Fruit fly (Drosophila melanogaster) whole organism, embryonic: ENCODE data around the gene Pis.

ENCODE experiments used
- Aef1 ChIP-seq: fragments of 200-800 bp; sonication (Bioruptor generic); IDR thresholded peaks from 3 replicates; pipeline ENCODE4 v1.3.6; 2022; ENCODE audit warnings: missing biosample characterization, missing genetic modification characterization
- CG1024 ChIP-seq: fragments of 200-800 bp; sonication (Bioruptor generic); IDR thresholded peaks from 2 replicates; pipeline ENCODE4 v1.3.6; 2022; ENCODE audit warnings: missing biosample characterization, missing genetic modification characterization
- CG14710 ChIP-seq: fragments of 200-800 bp; sonication (Bioruptor generic); optimal IDR thresholded peaks from 3 replicates; lab custom pipeline; 2019; ENCODE audit warnings: missing biosample characterization, mild to moderate bottlenecking, missing genetic modification characterization, moderate library complexity
- CG14965 ChIP-seq: fragments of 200-800 bp; sonication (Bioruptor generic); optimal IDR thresholded peaks from 2 replicates; lab custom pipeline; 2016; ENCODE audit warnings: missing biosample characterization, missing genetic modification characterization, borderline replicate concordance
- CG1602 ChIP-seq: fragments of 200-800 bp; sonication (Bioruptor generic); optimal IDR thresholded peaks from 3 replicates; lab custom pipeline; 2016; ENCODE audit warnings: missing biosample characterization, missing genetic modification characterization
- CG17328 ChIP-seq: fragments of 200-800 bp; sonication (Bioruptor generic); IDR thresholded peaks from 2 replicates; pipeline ENCODE4 v1.3.6; 2022; ENCODE audit warnings: missing biosample characterization, missing genetic modification characterization
- CG2202 ChIP-seq: fragments of 200-800 bp; sonication (Bioruptor generic); optimal IDR thresholded peaks from 2 replicates; lab custom pipeline; 2018; ENCODE audit warnings: missing biosample characterization, mild to moderate bottlenecking, missing genetic modification characterization
- CG3065 ChIP-seq: fragments of 200-800 bp; sonication (Bioruptor generic); optimal IDR thresholded peaks from 2 replicates; lab custom pipeline; 2016; ENCODE audit warnings: missing biosample characterization, missing genetic modification characterization
- CG32767 ChIP-seq: fragments of 200-800 bp; sonication (Bioruptor generic); IDR thresholded peaks from 2 replicates; pipeline ENCODE4 v1.3.6; 2022; ENCODE audit warnings: missing biosample characterization, missing genetic modification characterization
- CG3838 ChIP-seq: fragments of 200-800 bp; sonication (Bioruptor generic); optimal IDR thresholded peaks from 3 replicates; lab custom pipeline; 2016; ENCODE audit warnings: missing biosample characterization, missing genetic modification characterization
- CG43689 ChIP-seq: fragments of 200-800 bp; sonication (Bioruptor generic); IDR thresholded peaks from 2 replicates; pipeline ENCODE4 v1.3.6; 2022; ENCODE audit warnings: missing biosample characterization, missing genetic modification characterization
- CG6175 ChIP-seq: fragments of 200-800 bp; sonication (Bioruptor generic); IDR thresholded peaks from 3 replicates; pipeline ENCODE4 v1.3.6; 2022; ENCODE audit warnings: missing biosample characterization, missing genetic modification characterization
- CG7786 ChIP-seq: fragments of 200-800 bp; sonication (Bioruptor generic); optimal IDR thresholded peaks from 2 replicates; lab custom pipeline; 2016; ENCODE audit warnings: missing biosample characterization, missing genetic modification characterization
- CG7928 ChIP-seq: fragments of 200-800 bp; sonication (Bioruptor generic); optimal IDR thresholded peaks from 2 replicates; lab custom pipeline; 2017; ENCODE audit warnings: missing biosample characterization, mild to moderate bottlenecking, missing genetic modification characterization
- CG8281 ChIP-seq: fragments of 200-800 bp; sonication (Bioruptor generic); optimal IDR thresholded peaks from 2 replicates; lab custom pipeline; 2018; ENCODE audit warnings: missing biosample characterization, mild to moderate bottlenecking, missing genetic modification characterization, moderate library complexity
- D19B ChIP-seq: fragments of 200-800 bp; sonication (Bioruptor generic); optimal IDR thresholded peaks from 2 replicates; lab custom pipeline; 2017; ENCODE audit warnings: missing biosample characterization, mild to moderate bottlenecking, missing genetic modification characterization
- Dp ChIP-seq: fragments of 200-800 bp; sonication (Bioruptor generic); optimal IDR thresholded peaks from 2 replicates; lab custom pipeline; 2018; ENCODE audit warnings: missing biosample characterization, mild to moderate bottlenecking, missing genetic modification characterization, moderate library complexity
- Eip74EF ChIP-seq, 2 experiments: fragments of 200-800 bp in 1 of 2; fragments of >200 bp in 1 of 2; sonication (Bioruptor generic) in 1 of 2; optimal IDR thresholded peaks; 2 replicates each; lab custom pipeline; 2017 to 2019; ENCODE audit warnings: missing biosample characterization in 2 of 2, missing genetic modification characterization in 2 of 2, mild to moderate bottlenecking in 1 of 2, moderate library complexity in 1 of 2
- MESR4 ChIP-seq: fragments of 200-800 bp; sonication (Bioruptor generic); optimal IDR thresholded peaks from 2 replicates; lab custom pipeline; 2018; ENCODE audit warnings: missing biosample characterization, mild to moderate bottlenecking, missing genetic modification characterization, moderate library complexity
- Mad ChIP-seq: fragments of 200-800 bp; sonication (Bioruptor generic); optimal IDR thresholded peaks from 2 replicates; lab custom pipeline; 2016; ENCODE audit warnings: missing biosample characterization, missing genetic modification characterization
- Mrtf ChIP-seq: fragments of 200-800 bp; sonication (Bioruptor generic); IDR thresholded peaks from 3 replicates; pipeline ENCODE4 v1.3.6; 2022; ENCODE audit warnings: missing biosample characterization, missing genetic modification characterization
- Taf1 ChIP-seq: fragments of 200-800 bp; sonication (Bioruptor generic); IDR thresholded peaks from 2 replicates; pipeline ENCODE4 v1.3.6; 2022; ENCODE audit warnings: missing biosample characterization, missing genetic modification characterization
- Trl ChIP-seq, 3 experiments: fragments of >200 bp in 2 of 3; fragments of 200-800 bp in 1 of 3; sonication (Bioruptor generic) in 1 of 3; optimal IDR thresholded peaks; 2 replicates in 1 of 3; 3 replicates in 2 of 3; lab custom pipeline; 2016 to 2017; ENCODE audit warnings: missing biosample characterization in 1 of 3, missing genetic modification characterization in 1 of 3
- Usf ChIP-seq: fragments of 200-800 bp; sonication (Bioruptor generic); optimal IDR thresholded peaks from 2 replicates; lab custom pipeline; 2017; ENCODE audit warnings: missing genotype, missing biosample characterization, missing genetic modification characterization
- bowl ChIP-seq: fragments of 200-800 bp; sonication (Bioruptor generic); IDR thresholded peaks from 2 replicates; pipeline ENCODE4 v1.3.6; 2022; ENCODE audit warnings: missing biosample characterization, missing genetic modification characterization
- cg ChIP-seq: fragments of 200-800 bp; sonication (Bioruptor generic); optimal IDR thresholded peaks from 3 replicates; lab custom pipeline; 2019; ENCODE audit warnings: missing biosample characterization, mild to moderate bottlenecking, missing genetic modification characterization, moderate library complexity
- crp ChIP-seq, 2 experiments: fragments of 200-800 bp; sonication (Bioruptor generic); optimal IDR thresholded peaks; 2 replicates in 1 of 2; 3 replicates in 1 of 2; lab custom pipeline; 2017; ENCODE audit warnings: missing biosample characterization in 2 of 2, missing genetic modification characterization in 2 of 2, mild to moderate bottlenecking in 1 of 2, moderate library complexity in 1 of 2
- da ChIP-seq: fragments of 200-800 bp; sonication (Bioruptor generic); optimal IDR thresholded peaks from 2 replicates; lab custom pipeline; 2016; ENCODE audit warnings: missing biosample characterization, missing genetic modification characterization
- disco-r ChIP-seq: fragments of 200-800 bp; sonication (Bioruptor generic); optimal IDR thresholded peaks from 2 replicates; lab custom pipeline; 2016; ENCODE audit warnings: missing biosample characterization, missing genetic modification characterization
- en ChIP-seq: fragments of 200-800 bp; sonication (Bioruptor generic); optimal IDR thresholded peaks from 2 replicates; lab custom pipeline; 2016; ENCODE audit warnings: missing biosample characterization, missing genetic modification characterization
- eyg ChIP-seq: fragments of 200-800 bp; sonication (Bioruptor generic); optimal IDR thresholded peaks from 3 replicates; lab custom pipeline; 2016; ENCODE audit warnings: missing biosample characterization, missing genetic modification characterization
- fd96Cb ChIP-seq: fragments of 200-800 bp; sonication (Bioruptor generic); optimal IDR thresholded peaks from 2 replicates; lab custom pipeline; 2018; ENCODE audit warnings: missing biosample characterization, mild to moderate bottlenecking, missing genetic modification characterization, moderate library complexity
- gcm ChIP-seq: fragments of 200-800 bp; sonication (Bioruptor generic); optimal IDR thresholded peaks from 2 replicates; lab custom pipeline; 2019; ENCODE audit warnings: missing biosample characterization, mild to moderate bottlenecking, missing genetic modification characterization, moderate library complexity
- grn ChIP-seq: fragments of 200-800 bp; sonication (Bioruptor generic); optimal IDR thresholded peaks from 3 replicates; lab custom pipeline; 2017; ENCODE audit warnings: missing biosample characterization, missing genetic modification characterization
- hbn ChIP-seq: fragments of 200-800 bp; sonication (Bioruptor generic); IDR thresholded peaks from 2 replicates; pipeline ENCODE4 v1.3.6; 2022; ENCODE audit warnings: missing biosample characterization, missing genetic modification characterization; ENCODE audit not compliant: partially characterized antibody
- hkb ChIP-seq, 2 experiments: fragments of 200-800 bp in 1 of 2; fragments of >200 bp in 1 of 2; sonication (Bioruptor generic) in 1 of 2; IDR thresholded peaks in 1 of 2; optimal IDR thresholded peaks in 1 of 2; 2 replicates each; pipeline versions ENCODE4 v1.3.6 to Lab custom; 2017 to 2022; ENCODE audit warnings: missing biosample characterization in 1 of 2, missing genetic modification characterization in 1 of 2
- knrl ChIP-seq: fragments of 200-800 bp; sonication (Bioruptor generic); IDR thresholded peaks from 3 replicates; pipeline ENCODE4 v1.3.6; 2022; ENCODE audit warnings: missing biosample characterization, missing genetic modification characterization; ENCODE audit not compliant: partially characterized antibody
- nom ChIP-seq: fragments of 200-800 bp; sonication (Bioruptor generic); optimal IDR thresholded peaks from 2 replicates; lab custom pipeline; 2017; ENCODE audit warnings: missing biosample characterization, missing genetic modification characterization, mild to moderate bottlenecking, moderate library complexity, missing genetic modification reagents
- p53 ChIP-seq: fragments of 200-800 bp; sonication (Bioruptor generic); optimal IDR thresholded peaks from 2 replicates; lab custom pipeline; 2016; ENCODE audit warnings: missing biosample characterization, missing genetic modification characterization
- pb ChIP-seq: fragments of 200-800 bp; sonication (Bioruptor generic); optimal IDR thresholded peaks from 3 replicates; lab custom pipeline; 2016; ENCODE audit warnings: missing biosample characterization, missing genetic modification characterization
- pros ChIP-seq: fragments of 200-800 bp; sonication (Bioruptor generic); optimal IDR thresholded peaks from 3 replicates; lab custom pipeline; 2019; ENCODE audit warnings: missing biosample characterization, mild to moderate bottlenecking, missing genetic modification characterization, moderate library complexity
- sc ChIP-seq, 3 experiments: fragments of >200 bp in 2 of 3; fragments of 200-800 bp in 1 of 3; sonication (Bioruptor generic) in 1 of 3; optimal IDR thresholded peaks; 2 replicates in 2 of 3; 3 replicates in 1 of 3; lab custom pipeline; 2017; ENCODE audit warnings: mild to moderate bottlenecking in 1 of 3, missing biosample characterization in 1 of 3, missing genetic modification characterization in 1 of 3, missing genetic modification reagents in 1 of 3
- tap ChIP-seq: fragments of 200-800 bp; optimal IDR thresholded peaks from 3 replicates; lab custom pipeline; 2019; ENCODE audit warnings: missing biosample characterization, mild to moderate bottlenecking, missing genetic modification characterization, moderate library complexity
- tna ChIP-seq: fragments of 200-800 bp; sonication (Bioruptor generic); IDR thresholded peaks from 2 replicates; pipeline ENCODE4 v1.3.6; 2022; ENCODE audit warnings: missing biosample characterization, missing genetic modification characterization; ENCODE audit not compliant: partially characterized antibody
- trem ChIP-seq: fragments of 200-800 bp; optimal IDR thresholded peaks from 3 replicates; lab custom pipeline; 2019; ENCODE audit warnings: missing biosample characterization, mild to moderate bottlenecking, missing genetic modification characterization, moderate library complexity
- ttk ChIP-seq: fragments of 200-800 bp; sonication (Bioruptor generic); IDR thresholded peaks from 2 replicates; pipeline ENCODE4 v2.1.2; 2022; ENCODE audit warnings: missing biosample characterization, missing genetic modification characterization
- zfh1 ChIP-seq: fragments of 200-800 bp; sonication (Bioruptor generic); IDR thresholded peaks from 3 replicates; pipeline ENCODE4 v1.3.6; 2022; ENCODE audit warnings: missing biosample characterization, missing genetic modification characterization

The Pis gene

dm6 chrX:15697581-15698208 is 5.9 kb downstream of the Pis start (continued):
- peak; percentile 74 for TF ChIP-seq CG43689 (GFP tag; lab: Robert Waterston, UW)
- TF ChIP-seq pros (GFP tag; lab: Kevin White, UChicago), result peak; percentile 7
- peak; percentile 45 for TF ChIP-seq CG7928
- peak; percentile 74 for TF ChIP-seq grn (GFP tag; lab: Kevin White, UChicago)
- peak; percentile 85 for TF ChIP-seq gcm
- TF ChIP-seq Aef1 (GFP tag; lab: Robert Waterston, UW), result peak; percentile 95
- peak; percentile 97 for TF ChIP-seq zfh1 (GFP tag; lab: Robert Waterston, UW)
- TF ChIP-seq CG3065 (GFP tag; lab: Kevin White, UChicago), result peak; percentile 10
- TF ChIP-seq disco-r (GFP tag; lab: Kevin White, UChicago), result peak; percentile 9
- no peak for TF ChIP-seq crp (GFP tag; optimal IDR thresholded peaks at IDR 0.05; lab: Kevin White, UChicago)
- peak; percentile 65 for TF ChIP-seq nom (GFP tag; lab: Kevin White, UChicago)
- TF ChIP-seq MESR4 (GFP tag; lab: Kevin White, UChicago), result peak; percentile 30
- TF ChIP-seq cg (GFP tag; lab: Kevin White, UChicago), result no peak
- peak; percentile 41; the same call in 2 of the 3 replicates for TF ChIP-seq knrl (GFP tag; lab: Robert Waterston, UW)
- peak; percentile 47 for TF ChIP-seq CG3838 (GFP tag; lab: Kevin White, UChicago)
- no peak for TF ChIP-seq pb (GFP tag; lab: Kevin White, UChicago)
- no peak for TF ChIP-seq en (GFP tag; lab: Kevin White, UChicago)
- peak; percentile 88 for TF ChIP-seq CG14710 (tag; lab: Kevin White, UChicago)
- TF ChIP-seq ttk (GFP tag; lab: Robert Waterston, UW), result peak; percentile 92
- peak; percentile 85 for TF ChIP-seq CG1024 (GFP tag; lab: Robert Waterston, UW)
- TF ChIP-seq Mrtf (GFP tag; lab: Robert Waterston, UW), result peak; percentile 91
- peak; percentile 44 for TF ChIP-seq CG7786 (GFP tag; lab: Kevin White, UChicago)
- peak; percentile 80 for TF ChIP-seq trem
- TF ChIP-seq tap (tag; lab: Kevin White, UChicago), result peak; percentile 90
- no peak for TF ChIP-seq p53 (GFP tag; lab: Kevin White, UChicago)
- peak; percentile 84 for TF ChIP-seq CG32767 (GFP tag; lab: Robert Waterston, UW)
- TF ChIP-seq Usf, result peak; percentile 77
- TF ChIP-seq bowl (GFP tag; lab: Robert Waterston, UW), result peak; percentile 76
- TF ChIP-seq CG8281 (tag; lab: Kevin White, UChicago), result peak; percentile 81
- TF ChIP-seq eyg, result no peak
- TF ChIP-seq da (GFP tag; lab: Kevin White, UChicago), result no peak
- TF ChIP-seq tna, result no peak
- TF ChIP-seq Trl (optimal IDR thresholded peaks at IDR 0.05; lab: Kevin White, UChicago), result no peak
- TF ChIP-seq Trl (GFP tag; optimal IDR thresholded peaks at IDR 0.05; lab: Kevin White, UChicago), result peak; percentile 58
- TF ChIP-seq CG2202 (tag; lab: Kevin White, UChicago), result peak; percentile 56
- peak; percentile 88 for TF ChIP-seq CG17328 (GFP tag; lab: Robert Waterston, UW)
- no peak for TF ChIP-seq CG14965 (GFP tag; lab: Kevin White, UChicago)

- TF ChIP-seq hkb (optimal IDR thresholded peaks at IDR 0.05; lab: Kevin White, UChicago) (peak; percentile 60), hkb (GFP tag; IDR thresholded peaks at IDR 0.05; lab: Robert Waterston, UW) (no peak), bowl (GFP tag; lab: Robert Waterston, UW) (no peak), D19B (no peak), CG6175 (GFP tag; lab: Robert Waterston, UW) (no peak), Taf1 (GFP tag; lab: Robert Waterston, UW) (no peak), fd96Cb (tag; lab: Kevin White, UChicago) (no peak), Dp (GFP tag; lab: Kevin White, UChicago) (no peak), CG1602 (GFP tag; lab: Kevin White, UChicago) (no peak), Mad (GFP tag; lab: Kevin White, UChicago) (no peak), sc (optimal IDR thresholded peaks at IDR 0.05; lab: Kevin White, UChicago) (no peak), sc (GFP tag; optimal IDR thresholded peaks at IDR 0.05; lab: Kevin White, UChicago) (no peak), Eip74EF (GFP tag; optimal IDR thresholded peaks at IDR 0.05; lab: Kevin White, UChicago) (no peak), CG7786 (GFP tag; lab: Kevin White, UChicago) (no peak), hbn (GFP tag; lab: Robert Waterston, UW) (no peak)
These were observed 6.6 kb downstream of the Pis start, which contains the start of gene CG8128 for dm6 chrX:15696854-15697540. CG8128 (plus strand) TSS chrX:15697494.
